Worm (Caenorhabditis elegans) whole organism, midembryonic: Measurements from ENCODE around the gene srd-41.

Source experiments
- T22C8.4 ChIP-seq: fragments of 200-800 bp; sonication (Bioruptor generic); IDR thresholded peaks from 2 replicates; pipeline ENCODE4 v1.3.6; 2022; ENCODE audit warnings: missing genetic modification characterization, missing compliant biosample characterization
- cog-1 ChIP-seq: sonication (generic microtip); optimal IDR thresholded peaks from 2 replicates; lab custom pipeline; 2016; ENCODE audit warnings: missing genetic modification characterization, missing compliant biosample characterization
- flt-1 ChIP-seq: fragments of 200-800 bp; sonication (Bioruptor generic); IDR thresholded peaks from 2 replicates; pipeline ENCODE4 v1.3.6; 2022; ENCODE audit warnings: missing genetic modification characterization, missing compliant biosample characterization
- klf-2 ChIP-seq: fragments of 200-800 bp; sonication (Bioruptor generic); conservative IDR thresholded peaks from 2 replicates; pipeline ENCODE4 v1.3.6; 2022; ENCODE audit warnings: missing genetic modification reagents, missing genetic modification characterization, missing compliant biosample characterization
- med-1 ChIP-seq: sonication (generic microtip); optimal IDR thresholded peaks from 2 replicates; lab custom pipeline; 2017; ENCODE audit warnings: missing genetic modification characterization, mild to moderate bottlenecking, missing compliant biosample characterization, antibody characterized with exemption, missing genetic modification reagents; ENCODE audit not compliant: insufficient read depth
- ref-1 ChIP-seq: fragments of 200-800 bp; sonication (Bioruptor generic); conservative IDR thresholded peaks from 2 replicates; pipeline ENCODE4 v1.3.6; 2022; ENCODE audit warnings: missing genetic modification reagents, missing genetic modification characterization, missing compliant biosample characterization
- tab-1 ChIP-seq: fragments of 200-800 bp; sonication (Bioruptor generic); IDR thresholded peaks from 2 replicates; pipeline ENCODE4 v1.3.6; 2022; ENCODE audit warnings: missing genetic modification characterization, missing compliant biosample characterization
- ztf-23 ChIP-seq: fragments of 200-800 bp; sonication (Bioruptor generic); IDR thresholded peaks from 2 replicates; pipeline ENCODE4 v1.3.6; 2022; ENCODE audit warnings: missing genetic modification reagents, missing genetic modification characterization, missing compliant biosample characterization
- ztf-29 ChIP-seq: fragments of 200-800 bp; sonication (Bioruptor generic); IDR thresholded peaks from 2 replicates; pipeline ENCODE4 v1.3.6; 2022; ENCODE audit warnings: missing genetic modification reagents, missing genetic modification characterization, missing compliant biosample characterization

DNA sequence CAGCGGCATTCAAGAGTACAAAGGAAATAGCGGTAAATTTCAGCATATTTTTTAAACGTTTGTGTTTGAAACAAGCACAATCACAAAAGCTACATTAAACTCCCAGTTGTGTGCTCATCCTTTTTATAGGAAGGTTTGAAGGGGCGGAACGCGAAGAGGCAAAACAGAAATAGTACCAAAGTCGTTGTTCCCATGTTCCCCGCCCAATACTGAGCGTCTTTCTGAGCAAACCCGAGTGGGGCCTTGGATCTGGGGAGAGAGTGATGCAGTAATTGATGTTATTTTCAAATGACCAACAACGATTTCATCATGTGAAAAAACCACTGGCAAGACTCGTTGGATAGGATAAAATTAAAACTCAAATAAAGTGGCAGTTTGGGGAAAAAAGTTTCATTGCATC is 14.8 kb downstream of the srd-41 start, which contains the start of gene zig-2:
- TF ChIP-seq ztf-29 (GFP tag; lab: Robert Waterston, UW) = no peak
- TF ChIP-seq med-1 (GFP tag; lab: Kevin White, UChicago) = no peak
- TF ChIP-seq flt-1 = no peak
- no peak for TF ChIP-seq ztf-23
- TF ChIP-seq klf-2 (GFP tag; lab: Robert Waterston, UW) = no peak
- no peak for TF ChIP-seq ref-1
- no peak for TF ChIP-seq cog-1
- TF ChIP-seq T22C8.4 = no peak
- no peak for TF ChIP-seq tab-1 (GFP tag; lab: Robert Waterston, UW)
